Worm (Caenorhabditis elegans) whole organism, L4 larva: ENCODE results near the gene clec-57.

ENCODE experiments used
- F26F4.8 ChIP-seq: fragments of 200-800 bp; sonication (Bioruptor generic); conservative IDR thresholded peaks from 2 replicates; pipeline ENCODE4 v1.3.6; 2022; ENCODE audit warnings: missing genetic modification characterization, missing compliant biosample characterization
- F44E2.7 ChIP-seq: fragments of 200-800 bp; sonication (Bioruptor generic); IDR thresholded peaks from 2 replicates; pipeline ENCODE4 v2.1.2; 2022; ENCODE audit warnings: missing genetic modification characterization, missing compliant biosample characterization
- aha-1 ChIP-seq: fragments of 150-350 bp; peaks from one replicate; lab custom pipeline; 2014; ENCODE audit warnings: missing biosample characterization, missing genetic modification characterization
- arid-1 ChIP-seq: fragments of 200-800 bp; sonication (Bioruptor generic); conservative IDR thresholded peaks from 2 replicates; pipeline ENCODE4 v1.3.6; 2022; ENCODE audit warnings: missing genetic modification reagents, missing genetic modification characterization, missing compliant biosample characterization
- ceh-44 ChIP-seq: fragments of 200-800 bp; sonication (Bioruptor generic); IDR thresholded peaks from 2 replicates; pipeline ENCODE4 v1.3.6; 2022; ENCODE audit warnings: missing genetic modification reagents, missing genetic modification characterization, missing compliant biosample characterization
- ceh-62 ChIP-seq: sonication (generic microtip); optimal IDR thresholded peaks from 2 replicates; lab custom pipeline; 2017; ENCODE audit warnings: missing biosample characterization, missing genetic modification characterization
- daf-16 ChIP-seq, 3 experiments: sonication (generic microtip); optimal IDR thresholded peaks; 2 replicates each; lab custom pipeline; 2016 to 2017; ENCODE audit warnings: missing genetic modification characterization in 3 of 3, missing genetic modification reagents in 3 of 3, mild to moderate bottlenecking in 2 of 3, missing compliant biosample characterization in 2 of 3, missing biosample characterization in 1 of 3, moderate library complexity in 1 of 3
- dmd-6 ChIP-seq: fragments of 200-800 bp; sonication (Bioruptor generic); IDR thresholded peaks from 2 replicates; pipeline ENCODE4 v1.3.6; 2022; ENCODE audit warnings: missing genetic modification reagents, missing genetic modification characterization, missing compliant biosample characterization
- dmd-8 ChIP-seq: fragments of 200-800 bp; sonication (Bioruptor generic); IDR thresholded peaks from 2 replicates; pipeline ENCODE4 v1.3.6; 2022; ENCODE audit warnings: missing genetic modification characterization, missing compliant biosample characterization
- dve-1 ChIP-seq: sonication (generic microtip); optimal IDR thresholded peaks from 2 replicates; lab custom pipeline; 2017; ENCODE audit warnings: antibody characterized with exemption, mild to moderate bottlenecking, missing genetic modification characterization, missing compliant biosample characterization; ENCODE audit not compliant: insufficient read depth
- egl-43 ChIP-seq: fragments of 200-800 bp; sonication (Bioruptor generic); IDR thresholded peaks from 2 replicates; pipeline ENCODE4 v1.3.6; 2022; ENCODE audit warnings: missing genetic modification reagents, missing genetic modification characterization, missing compliant biosample characterization
- fkh-10 ChIP-seq: fragments of 150-350 bp; optimal IDR thresholded peaks from 2 replicates; lab custom pipeline; 2014; ENCODE audit warnings: missing biosample characterization, missing genetic modification reagents, missing genetic modification characterization
- fos-1 ChIP-seq: fragments of 150-350 bp; optimal IDR thresholded peaks from 2 replicates; lab custom pipeline; 2014; ENCODE audit warnings: missing biosample characterization, missing genetic modification characterization
- gei-8 ChIP-seq: fragments of 200-800 bp; sonication (Bioruptor generic); optimal IDR thresholded peaks from 2 replicates; lab custom pipeline; 2018; ENCODE audit warnings: mild to moderate bottlenecking, missing genetic modification characterization, missing compliant biosample characterization
- hlh-11 ChIP-seq: fragments of 200-800 bp; sonication (Bioruptor generic); optimal IDR thresholded peaks from 2 replicates; lab custom pipeline; 2018; ENCODE audit warnings: mild to moderate bottlenecking, missing genetic modification characterization, missing compliant biosample characterization
- hlh-30 ChIP-seq: sonication (generic microtip); optimal IDR thresholded peaks from 2 replicates; lab custom pipeline; 2017; ENCODE audit warnings: antibody characterized with exemption, mild to moderate bottlenecking, missing genetic modification characterization, missing compliant biosample characterization; ENCODE audit not compliant: insufficient read depth
- hmg-1.1 ChIP-seq: fragments of 200-800 bp; sonication (Bioruptor generic); IDR thresholded peaks from 2 replicates; pipeline ENCODE4 v1.3.6; 2022; ENCODE audit warnings: missing genetic modification reagents, missing genetic modification characterization, missing compliant biosample characterization
- lin-15B ChIP-seq: fragments of 150-350 bp; sonication (generic microtip); optimal IDR thresholded peaks from 3 replicates; lab custom pipeline; 2014; ENCODE audit warnings: missing biosample characterization, missing genetic modification characterization
- lin-29 ChIP-seq: fragments of 200-800 bp; sonication (Bioruptor generic); IDR thresholded peaks from 2 replicates; pipeline ENCODE4 v1.3.6; 2022; ENCODE audit warnings: missing genetic modification reagents, missing genetic modification characterization, missing compliant biosample characterization
- lin-38 ChIP-seq: fragments of 200-800 bp; sonication (Bioruptor generic); IDR thresholded peaks from 2 replicates; pipeline ENCODE4 v1.3.6; 2022; ENCODE audit warnings: missing genetic modification reagents, missing genetic modification characterization, missing compliant biosample characterization
- lsy-2 ChIP-seq, 2 experiments: fragments of 150-350 bp in 1 of 2; sonication (generic microtip) in 1 of 2; optimal IDR thresholded peaks; 2 replicates each; lab custom pipeline; 2014 to 2017; ENCODE audit warnings: missing biosample characterization in 2 of 2, missing genetic modification characterization in 2 of 2
- mdl-1 ChIP-seq, 2 experiments: fragments of 150-350 bp in 1 of 2; sonication (generic microtip) in 1 of 2; optimal IDR thresholded peaks; 2 replicates each; lab custom pipeline; 2014 to 2017; ENCODE audit warnings: missing biosample characterization in 2 of 2, missing genetic modification characterization in 2 of 2
- mep-1 ChIP-seq: fragments of 150-350 bp; sonication (generic microtip); optimal IDR thresholded peaks from 3 replicates; lab custom pipeline; 2014; ENCODE audit warnings: missing biosample characterization, missing genetic modification characterization
- mes-2 ChIP-seq: sonication (generic microtip); optimal IDR thresholded peaks from 2 replicates; lab custom pipeline; 2016; ENCODE audit warnings: missing genotype, mild to moderate bottlenecking, missing genetic modification characterization, missing compliant biosample characterization; ENCODE audit not compliant: poor library complexity, severe bottlenecking
- mxl-3 ChIP-seq: fragments of 200-800 bp; sonication (Bioruptor generic); optimal IDR thresholded peaks from 2 replicates; lab custom pipeline; 2018; ENCODE audit warnings: mild to moderate bottlenecking, missing genetic modification characterization, missing compliant biosample characterization
- nhr-25 ChIP-seq: sonication (generic microtip); optimal IDR thresholded peaks from 2 replicates; lab custom pipeline; 2017; ENCODE audit warnings: missing genetic modification characterization, mild to moderate bottlenecking, missing compliant biosample characterization, antibody characterized with exemption, moderate library complexity, borderline replicate concordance; ENCODE audit not compliant: insufficient read depth
- nhr-28 ChIP-seq: fragments of 150-350 bp; optimal IDR thresholded peaks from 2 replicates; lab custom pipeline; 2014; ENCODE audit warnings: missing biosample characterization, missing genetic modification characterization
- nhr-41 ChIP-seq: fragments of 200-800 bp; sonication (Bioruptor generic); IDR thresholded peaks from 2 replicates; pipeline ENCODE4 v1.3.6; 2022; ENCODE audit warnings: missing genetic modification reagents, missing genetic modification characterization, missing compliant biosample characterization
- nhr-48 ChIP-seq: sonication (generic microtip); optimal IDR thresholded peaks from 2 replicates; lab custom pipeline; 2016; ENCODE audit warnings: mild to moderate bottlenecking, missing genetic modification characterization, missing compliant biosample characterization
- nhr-6 ChIP-seq: fragments of 150-350 bp; optimal IDR thresholded peaks from 2 replicates; lab custom pipeline; 2014; ENCODE audit warnings: missing biosample characterization, missing genetic modification characterization
- nhr-77 ChIP-seq: fragments of 150-350 bp; optimal IDR thresholded peaks from 2 replicates; lab custom pipeline; 2014; ENCODE audit warnings: missing biosample characterization, missing genetic modification characterization
- pha-4 ChIP-seq, 2 experiments: fragments of 150-350 bp in 1 of 2; fragments of 200-800 bp in 1 of 2; sonication (Bioruptor generic) in 1 of 2; IDR thresholded peaks in 1 of 2; optimal IDR thresholded peaks in 1 of 2; 2 replicates each; pipeline versions ENCODE4 v1.3.6 to Lab custom; 2014 to 2022; ENCODE audit warnings: missing genetic modification characterization in 2 of 2, missing genetic modification reagents in 2 of 2, missing biosample characterization in 1 of 2, missing compliant biosample characterization in 1 of 2
- pqm-1 ChIP-seq: sonication (generic microtip); optimal IDR thresholded peaks from 2 replicates; lab custom pipeline; 2017; ENCODE audit warnings: missing biosample characterization, missing genetic modification characterization
- rbr-2 ChIP-seq: sonication (generic microtip); optimal IDR thresholded peaks from 2 replicates; lab custom pipeline; 2016; ENCODE audit warnings: missing genotype, missing genetic modification characterization, missing compliant biosample characterization
- spr-1 ChIP-seq: sonication (generic microtip); optimal IDR thresholded peaks from 2 replicates; lab custom pipeline; 2016; ENCODE audit warnings: mild to moderate bottlenecking, missing genetic modification characterization, missing compliant biosample characterization
- tag-97 ChIP-seq: fragments of 200-800 bp; sonication (Bioruptor generic); IDR thresholded peaks from 2 replicates; pipeline ENCODE4 v1.3.6; 2022; ENCODE audit warnings: missing genetic modification characterization, missing compliant biosample characterization
- tra-1 ChIP-seq: fragments of 200-800 bp; sonication (Bioruptor generic); IDR thresholded peaks from 2 replicates; pipeline ENCODE4 v1.3.6; 2022; ENCODE audit warnings: missing genetic modification reagents, missing genetic modification characterization, missing compliant biosample characterization
- zag-1 ChIP-seq: fragments of 150-350 bp; optimal IDR thresholded peaks from 2 replicates; lab custom pipeline; 2014; ENCODE audit warnings: missing biosample characterization, missing genetic modification characterization
- zip-2 ChIP-seq: fragments of 150-350 bp; optimal IDR thresholded peaks from 2 replicates; lab custom pipeline; 2014; ENCODE audit warnings: missing biosample characterization, missing genetic modification characterization

clec-57 gene

DNA sequence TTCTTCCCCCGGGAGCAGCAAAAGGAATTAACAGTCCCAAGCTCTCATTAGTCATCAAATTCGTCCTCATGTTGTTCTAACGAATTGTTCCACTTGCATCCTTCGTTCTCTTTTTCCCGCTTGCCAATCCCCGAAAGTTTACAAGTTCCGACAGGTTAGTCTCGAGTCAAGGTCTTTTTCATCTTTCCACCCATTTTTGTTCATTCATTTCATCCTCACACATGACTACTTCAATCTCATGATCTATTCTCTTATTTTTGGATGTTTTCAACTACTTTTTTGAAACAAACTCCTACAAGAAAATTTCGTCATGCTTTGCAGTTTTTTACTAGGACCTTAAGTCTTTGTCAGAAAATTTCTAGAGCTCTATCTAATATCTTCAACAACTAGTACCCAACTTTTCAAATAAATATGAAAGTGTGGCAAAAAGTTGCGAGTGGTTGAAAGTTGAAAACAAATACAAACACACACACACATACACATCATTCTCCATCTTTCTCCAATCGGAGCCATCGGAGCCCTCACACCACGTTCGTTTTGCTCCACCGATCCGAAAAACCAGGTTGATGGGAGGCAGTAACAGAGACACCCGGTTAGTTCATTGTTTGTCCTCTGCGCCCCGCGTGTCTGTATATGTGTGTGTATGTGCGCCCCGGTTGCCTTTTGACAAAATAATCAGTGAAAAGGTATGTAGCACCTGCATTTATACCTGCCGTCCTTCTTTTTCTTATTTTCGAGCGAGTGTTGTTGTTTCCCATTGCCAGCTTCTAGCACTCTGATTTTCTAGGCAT, 30.2 kb downstream of the clec-57 start:
- TF ChIP-seq F44E2.7 (no peak), arid-1 (GFP tag; lab: Robert Waterston, UW) (no peak), lin-15B (tag; lab: Kevin White, UChicago) (no peak), fkh-10 (GFP tag; lab: Kevin White, UChicago) (no peak), hlh-11 (tag; lab: Kevin White, UChicago) (peak; percentile 11), fos-1 (tag; lab: Kevin White, UChicago) (no peak), lin-38 (no peak), zag-1 (tag; lab: Kevin White, UChicago) (no peak), zip-2 (tag; lab: Kevin White, UChicago) (no peak), nhr-48 (no peak), egl-43 (GFP tag; lab: Robert Waterston, UW) (peak; percentile 30; the same call in 1 of the 2 replicates), nhr-28 (tag; lab: Kevin White, UChicago) (peak; percentile 38), dmd-6 (GFP tag; lab: Robert Waterston, UW) (no peak), lsy-2 (tag; optimal IDR thresholded peaks at IDR 0.05; lab: Kevin White, UChicago) (no peak), hmg-1.1 (GFP tag; lab: Robert Waterston, UW) (0 out of 2 replicates have a peak, but pooled peaks have one; percentile 32), nhr-6 (tag; lab: Kevin White, UChicago) (no peak), dve-1 (tag; lab: Kevin White, UChicago) (no peak), daf-16 (GFP tag; optimal IDR thresholded peaks at IDR 0.05; lab: Kevin White, UChicago) (no peak), daf-16 (tag; optimal IDR thresholded peaks at IDR 0.05; lab: Kevin White, UChicago) (peak; percentile 32), mep-1 (no peak), gei-8 (GFP tag; lab: Kevin White, UChicago) (no peak), hlh-30 (tag; lab: Kevin White, UChicago) (peak; percentile 48), lin-29 (GFP tag; lab: Robert Waterston, UW) (no peak), F26F4.8 (GFP tag; lab: Robert Waterston, UW) (no peak), tag-97 (GFP tag; lab: Robert Waterston, UW) (no peak)

DNA sequence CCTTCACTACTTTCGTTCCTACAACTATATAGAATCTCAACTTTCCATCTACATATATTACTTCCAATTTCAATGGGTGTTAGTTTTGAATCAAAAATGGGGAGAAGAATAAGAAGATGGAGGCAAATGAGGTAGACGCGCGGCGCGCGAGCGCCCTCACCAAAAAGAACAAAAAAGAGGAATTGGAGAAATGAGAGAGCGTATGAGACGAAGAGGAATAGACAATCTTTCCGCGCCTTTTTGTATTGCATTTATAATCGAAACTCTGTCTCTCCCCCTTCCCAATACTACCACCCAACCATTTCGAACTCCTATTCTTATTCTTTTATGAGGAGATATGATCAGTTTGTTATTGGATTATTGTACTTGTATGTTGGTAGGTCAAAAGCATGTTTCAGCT, 31.5 kb downstream of the clec-57 start:
- TF ChIP-seq nhr-6 (tag; lab: Kevin White, UChicago) = peak; percentile 33
- TF ChIP-seq mep-1 = peak; percentile 24
- TF ChIP-seq nhr-41 (GFP tag; lab: Robert Waterston, UW) = no peak
- TF ChIP-seq mes-2 (tag; lab: Kevin White, UChicago) = peak; percentile 23
- TF ChIP-seq nhr-28 (tag; lab: Kevin White, UChicago) = peak; percentile 20
- no peak for TF ChIP-seq ceh-62
- no peak for TF ChIP-seq mxl-3

DNA sequence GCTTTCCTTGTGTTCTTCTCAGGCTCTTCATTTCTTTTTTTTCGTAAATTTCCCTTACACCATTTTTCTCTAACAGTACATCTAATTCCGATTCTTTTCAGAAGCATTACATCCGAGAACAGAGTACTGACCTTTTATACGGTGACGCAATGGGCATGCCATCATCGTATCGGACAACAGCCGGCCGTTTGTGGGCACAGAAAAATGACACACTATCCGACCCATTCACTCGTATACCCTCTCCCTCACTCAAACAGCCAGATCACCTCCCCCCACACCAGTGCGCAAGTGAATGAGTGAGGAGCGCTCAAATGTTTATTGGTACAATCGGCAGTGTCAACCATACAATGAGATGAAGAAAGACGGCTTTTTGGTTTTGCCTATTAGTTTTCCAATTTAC, 32.1 kb downstream of the clec-57 start, which contains the start of gene R02D5.24:
TSS of gene R02D5.24 (plus strand) at position 205 of the 400 bp plus-strand sequence.
- TF ChIP-seq dmd-8 = no peak
- TF ChIP-seq aha-1 (tag; lab: Kevin White, UChicago) = peak; percentile 64
- TF ChIP-seq nhr-6 (tag; lab: Kevin White, UChicago) = peak; percentile 63

DNA sequence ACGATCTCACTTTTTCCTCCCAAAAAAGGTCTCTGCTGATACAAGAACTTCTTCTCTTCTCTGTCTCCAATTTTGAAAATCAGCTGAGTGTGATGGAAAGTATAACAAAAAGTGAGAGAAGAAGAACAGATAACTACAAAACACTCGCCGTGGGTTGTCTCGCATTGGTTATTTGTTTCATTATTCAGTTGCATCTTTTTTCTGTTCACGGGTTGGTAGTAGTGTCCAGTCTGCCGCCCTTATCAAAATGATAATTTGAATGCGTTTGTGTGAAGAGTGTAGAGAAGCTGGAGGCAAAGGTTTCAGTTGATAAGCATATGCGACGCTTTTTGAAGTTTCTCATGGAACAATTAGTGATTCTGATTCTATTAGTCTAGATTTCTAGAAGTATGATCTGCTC, 34.0 kb downstream of the clec-57 start:
- TF ChIP-seq pqm-1 (tag; lab: Kevin White, UChicago) = peak; percentile 95
- TF ChIP-seq mdl-1 (tag; optimal IDR thresholded peaks at IDR 0.05; lab: Kevin White, UChicago) = peak in 1 of 2 experiments; percentile 38
- TF ChIP-seq tra-1 = 0 out of 2 replicates have a peak, but pooled peaks have one; percentile 22
- peak; percentile 75 for TF ChIP-seq hlh-11 (tag; lab: Kevin White, UChicago)
- TF ChIP-seq lin-38 = no peak
- peak; percentile 96 for TF ChIP-seq nhr-28 (tag; lab: Kevin White, UChicago)
- no peak for TF ChIP-seq ceh-62
- peak; percentile 50; the same call in 1 of the 2 replicates for TF ChIP-seq dmd-6 (GFP tag; lab: Robert Waterston, UW)
- peak; percentile 76 for TF ChIP-seq nhr-6 (tag; lab: Kevin White, UChicago)
- peak; percentile 94 for TF ChIP-seq aha-1 (tag; lab: Kevin White, UChicago)
- peak; percentile 11 for TF ChIP-seq mes-2 (tag; lab: Kevin White, UChicago)
- peak; percentile 1 for TF ChIP-seq mxl-3
- peak; percentile 44 for TF ChIP-seq hlh-30 (tag; lab: Kevin White, UChicago)
- TF ChIP-seq daf-16 (GFP tag; optimal IDR thresholded peaks at IDR 0.05; lab: Kevin White, UChicago) = no peak
- TF ChIP-seq daf-16 (tag; optimal IDR thresholded peaks at IDR 0.05; lab: Kevin White, UChicago) = peak; percentile 78
- TF ChIP-seq rbr-2 (tag; lab: Kevin White, UChicago) = no peak
- TF ChIP-seq ceh-44 (GFP tag; lab: Robert Waterston, UW) = no peak
- no peak for TF ChIP-seq spr-1 (tag; lab: Kevin White, UChicago)
- TF ChIP-seq nhr-77 = peak; percentile 68
- no peak for TF ChIP-seq nhr-25 (tag; lab: Kevin White, UChicago)
- TF ChIP-seq pha-4 (GFP tag; IDR thresholded peaks at IDR 0.05; lab: Robert Waterston, UW) = no peak
- TF ChIP-seq pha-4 (tag; optimal IDR thresholded peaks at IDR 0.05; lab: Kevin White, UChicago) = no peak
- peak; percentile 51 for TF ChIP-seq dve-1 (tag; lab: Kevin White, UChicago)
